Worm (Caenorhabditis elegans): ENCODE data around the gene afmd-1.

DNA sequence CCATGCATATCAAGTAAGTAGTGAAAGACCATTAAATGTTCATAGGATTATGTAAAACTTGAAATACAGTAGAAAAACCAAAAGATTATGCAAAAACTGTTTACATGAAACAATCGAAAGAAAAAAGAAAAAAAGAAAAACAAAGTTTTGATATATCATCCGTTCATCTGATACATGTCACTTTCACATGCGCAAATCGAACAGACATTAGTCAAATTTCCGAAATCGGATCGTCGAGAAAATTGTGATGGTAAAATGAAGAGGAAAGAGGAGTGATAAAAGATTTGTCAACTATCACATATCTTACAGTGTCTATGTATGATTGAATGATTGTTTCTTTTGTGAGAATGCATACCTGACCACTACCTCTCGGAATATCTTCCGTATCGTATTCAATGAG, 35.1 kb upstream of the afmd-1 start:
- no peak for TF ChIP-seq T22C8.4 (GFP tag; IDR thresholded peaks at IDR 0.05)
- no peak for TF ChIP-seq flt-1 (GFP tag; IDR thresholded peaks at IDR 0.05)
- TF ChIP-seq klf-2 (GFP tag; conservative IDR thresholded peaks at IDR 0.05): no peak
- no peak for TF ChIP-seq med-1 (GFP tag; optimal IDR thresholded peaks at IDR 0.05; ENCODE audit: insufficient read depth)
- no peak for TF ChIP-seq tab-1 (GFP tag; IDR thresholded peaks at IDR 0.05)
